Fruit fly (Drosophila melanogaster) whole organism, adult: ENCODE measurements around the gene CG7497.

Source experiments
- CG12768 ChIP-seq: fragments of 200-800 bp; sonication (Bioruptor generic); optimal IDR thresholded peaks from 2 replicates; lab custom pipeline; 2017; ENCODE audit warnings: missing biosample characterization, missing genetic modification characterization, mild to moderate bottlenecking, moderate library complexity, missing genetic modification reagents
- CG33017 ChIP-seq: fragments of 200-800 bp; sonication (Bioruptor generic); optimal IDR thresholded peaks from 2 replicates; lab custom pipeline; 2018; ENCODE audit warnings: missing biosample characterization, mild to moderate bottlenecking, missing genetic modification characterization, moderate library complexity

DNA sequence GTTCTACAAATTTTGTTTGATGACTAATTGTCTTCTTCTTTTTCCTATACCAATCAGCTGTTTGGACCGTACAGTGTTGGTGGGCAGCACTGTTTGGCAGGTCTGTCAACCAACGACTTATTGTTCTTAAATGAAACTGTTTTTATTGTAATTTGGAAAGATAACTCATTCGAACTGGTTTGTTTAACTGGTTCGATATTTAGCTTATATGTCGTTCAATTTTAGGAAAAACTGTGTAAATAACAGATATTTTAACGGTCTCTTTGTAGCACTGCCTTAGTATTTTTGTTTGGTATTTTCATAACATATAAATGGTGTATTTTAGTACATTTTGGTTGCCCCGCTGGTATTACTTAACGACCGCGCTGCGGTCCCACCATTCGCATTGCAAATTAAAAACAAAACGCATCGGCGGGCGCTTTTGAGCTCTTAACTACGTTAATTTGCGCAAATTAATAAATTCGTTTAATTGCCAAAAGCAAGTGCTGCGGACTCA lies 11.8 kb upstream of the CG7497 start, which contains the start of the genes Vps60 and anchor:
- peak; percentile 65 for TF ChIP-seq CG33017 (tag; lab: Kevin White, UChicago)
- peak; percentile 79 for TF ChIP-seq CG12768 (GFP tag; lab: Kevin White, UChicago)
